Fruit fly (Drosophila melanogaster) S2 (cell line): ENCODE data around the gene Qsox4.
A peak's percentile ranks its signal among the peaks of the same experiment; 100 is the strongest.

Source experiments
- CG8478 ChIP-seq: fragments of >200 bp; optimal IDR thresholded peaks from 2 replicates; lab custom pipeline; 2018
- CTCF ChIP-seq, 2 experiments: fragments of >200 bp; optimal IDR thresholded peaks; 2 replicates each; lab custom pipeline; 2018

Gene Qsox4

DNA sequence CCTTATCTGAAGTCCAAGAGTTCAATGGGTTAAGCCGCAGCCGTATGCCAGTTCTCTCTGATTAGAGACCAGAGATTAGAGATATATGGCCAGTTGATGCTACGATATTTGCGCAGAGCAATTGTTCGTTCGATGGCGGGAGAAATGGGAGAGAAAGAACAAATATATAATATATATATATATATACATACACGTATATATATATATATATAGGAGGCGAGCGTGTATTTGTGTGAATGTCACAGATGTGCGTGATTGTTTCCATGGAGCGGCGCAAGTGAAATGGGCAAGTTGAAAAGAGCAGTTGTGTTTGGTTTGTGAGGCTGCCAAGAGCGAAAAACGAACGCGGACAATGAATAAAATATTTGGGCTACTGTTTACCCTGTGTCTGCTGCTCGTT is 25.5 kb upstream of the Qsox4 start, which contains the start of gene GILT3:
Gene GILT3 (plus strand): TSS at position 301 of the 400 bp plus-strand sequence.
- TF ChIP-seq CG8478 (lab: Kevin White, UChicago) (no peak), CTCF (optimal IDR thresholded peaks at IDR 0.05; lab: Kevin White, UChicago) (no peak)

- TF ChIP-seq CTCF (optimal IDR thresholded peaks at IDR 0.05; lab: Kevin White, UChicago) (no peak), CG8478 (lab: Kevin White, UChicago) (no peak)
These were observed 24.0 kb upstream of the Qsox4 start, which contains the start of gene GILT2 for dm6 chr3R:23678349-23679193. Gene GILT2, plus strand, starts transcription at chr3R:23678895.

dm6 chr3R:23679911-23680336 is 22.6 kb upstream of the Qsox4 start, which contains the start of gene eIF3d1:
Gene eIF3d1, plus strand, starts transcription at chr3R:23680039.
- TF ChIP-seq CTCF (optimal IDR thresholded peaks at IDR 0.05; lab: Kevin White, UChicago) (peak; percentile 95 to 96), CG8478 (lab: Kevin White, UChicago) (no peak)

DNA sequence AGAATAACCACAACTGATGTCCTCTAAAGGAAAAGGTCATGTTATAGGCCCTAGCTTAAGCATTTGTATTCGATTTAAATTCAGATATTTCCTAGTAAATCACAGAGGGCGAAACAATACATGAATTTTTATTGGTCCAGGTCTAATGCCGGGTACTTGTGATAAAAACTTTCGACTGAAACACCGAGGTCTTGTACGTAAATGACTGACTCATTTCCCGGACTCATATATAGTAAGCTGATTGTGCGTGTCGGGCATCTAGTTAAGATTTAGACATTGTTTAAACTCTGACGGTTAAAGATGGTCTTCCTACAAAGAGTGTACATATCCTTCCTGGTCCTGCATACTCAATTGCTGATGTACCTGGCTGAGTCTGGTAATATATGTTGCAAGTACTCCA is 20.4 kb upstream of the Qsox4 start, which contains the start of gene CG16710:
Gene CG16710 (plus strand): TSS at position 301 of the 400 bp plus-strand sequence.
- TF ChIP-seq CG8478 (lab: Kevin White, UChicago) = no peak
- TF ChIP-seq CTCF (optimal IDR thresholded peaks at IDR 0.05; lab: Kevin White, UChicago) = no peak

dm6 chr3R:23683757-23684156 is 18.8 kb upstream of the Qsox4 start, which contains the start of gene CG18754:
Gene CG18754, plus strand, starts transcription at chr3R:23684057.
- TF ChIP-seq CG8478 (lab: Kevin White, UChicago) (no peak), CTCF (optimal IDR thresholded peaks at IDR 0.05; lab: Kevin White, UChicago) (no peak)

dm6 chr3R:23685955-23686354 is 16.6 kb upstream of the Qsox4 start, which contains the start of gene SPE:
Gene SPE, plus strand, starts transcription at chr3R:23686255.
- TF ChIP-seq CG8478 (lab: Kevin White, UChicago) = no peak
- no peak for TF ChIP-seq CTCF (optimal IDR thresholded peaks at IDR 0.05; lab: Kevin White, UChicago)

DNA sequence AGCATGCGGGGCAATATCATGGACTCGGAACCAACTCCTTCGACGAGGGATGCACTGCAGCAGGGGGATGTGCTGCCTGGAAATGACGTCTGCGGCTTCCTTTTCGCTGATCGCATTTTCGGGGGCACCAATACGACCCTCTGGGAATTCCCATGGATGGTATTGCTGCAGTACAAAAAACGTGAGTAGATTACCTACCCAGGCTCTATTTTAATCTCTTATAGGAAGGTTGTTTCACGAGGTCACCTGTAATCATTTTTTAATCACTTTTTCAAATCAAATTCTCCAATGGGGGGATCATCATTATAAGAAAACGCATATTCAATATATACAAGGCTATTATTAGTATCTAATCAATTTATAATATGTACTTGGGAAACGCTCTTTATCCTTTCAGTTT is 15.6 kb upstream of the Qsox4 start:
- TF ChIP-seq CG8478 (lab: Kevin White, UChicago) (no peak), CTCF (optimal IDR thresholded peaks at IDR 0.05; lab: Kevin White, UChicago) (no peak)

DNA sequence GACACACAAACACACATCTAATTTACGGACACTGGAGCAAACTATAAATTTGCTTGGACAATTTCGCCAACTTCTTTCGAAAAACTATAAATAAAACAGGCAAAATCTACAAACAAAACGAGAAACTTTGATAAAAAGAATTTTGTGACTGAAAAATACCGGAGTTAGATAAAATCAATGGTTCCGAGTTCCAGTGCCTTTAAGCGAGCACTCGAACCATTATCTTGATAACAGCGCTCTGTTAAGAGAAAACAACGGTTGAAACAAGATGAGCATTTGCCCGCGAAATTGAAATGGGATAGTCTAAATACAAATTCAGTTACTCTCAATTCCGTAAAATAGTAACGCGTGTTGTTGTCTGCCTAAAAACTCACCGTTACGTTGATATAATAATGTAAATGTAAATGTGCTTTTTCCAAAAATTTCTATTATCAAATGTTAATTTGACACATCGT is 8.0 kb upstream of the Qsox4 start, which contains the start of gene CG10254:
Gene CG10254 (minus strand): TSS at position 405 of the 455 bp plus-strand sequence.
- TF ChIP-seq CTCF (optimal IDR thresholded peaks at IDR 0.05; lab: Kevin White, UChicago) (peak; percentile 22 to 62), CG8478 (lab: Kevin White, UChicago) (no peak)

DNA sequence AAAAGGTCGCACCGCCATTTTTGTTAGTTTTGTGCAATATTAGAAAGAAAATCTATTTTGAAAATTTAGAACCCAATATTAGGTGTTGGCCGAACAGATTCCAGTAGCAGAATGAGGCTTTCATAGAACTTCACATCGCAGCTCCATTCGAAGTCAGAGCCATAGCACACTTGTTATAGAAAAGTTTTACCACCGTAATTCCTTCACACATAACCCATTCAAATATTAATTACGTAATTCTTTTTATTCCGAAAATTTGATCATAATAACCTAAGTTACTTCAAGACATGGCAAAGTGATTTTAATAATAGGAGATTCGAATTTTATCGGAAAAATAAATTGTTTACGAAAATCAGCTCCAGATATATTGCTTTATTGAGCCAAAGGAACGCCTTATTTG is 6.4 kb upstream of the Qsox4 start, which contains the start of gene CG10252:
Gene CG10252 (minus strand): TSS at position 101 of the 400 bp plus-strand sequence.
- TF ChIP-seq CTCF (optimal IDR thresholded peaks at IDR 0.05; lab: Kevin White, UChicago) = no peak
- no peak for TF ChIP-seq CG8478 (lab: Kevin White, UChicago)

- TF ChIP-seq CG8478 (lab: Kevin White, UChicago) = no peak
- TF ChIP-seq CTCF (optimal IDR thresholded peaks at IDR 0.05; lab: Kevin White, UChicago) = no peak
These were observed 3.7 kb upstream of the Qsox4 start, which contains the start of gene prt for dm6 chr3R:23698835-23699234. Gene prt, minus strand, starts transcription at chr3R:23699027.

DNA sequence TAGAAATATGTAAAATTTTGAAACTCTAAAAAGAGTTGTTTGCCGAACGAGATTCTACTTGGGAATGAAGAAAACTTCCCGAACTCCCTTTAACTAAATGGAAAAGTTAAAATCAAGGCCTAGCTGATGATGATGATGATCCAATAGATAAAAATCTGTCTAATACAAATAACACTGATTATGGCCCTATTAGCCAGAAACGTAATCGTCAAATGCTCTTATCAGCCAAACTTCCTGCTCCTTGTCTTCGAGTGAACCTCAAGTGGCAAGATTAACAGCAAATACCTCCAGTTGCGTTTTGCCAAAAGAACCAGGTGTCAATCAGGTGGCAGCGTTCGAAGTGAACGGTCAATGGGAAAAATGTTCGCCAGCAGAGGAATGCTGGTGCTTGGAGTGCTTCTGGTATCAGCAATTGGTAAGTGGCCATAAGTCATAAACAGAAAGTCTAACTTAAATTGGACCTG is 2.2 kb upstream of the Qsox4 start, which contains the start of the genes CG31468 and Gba1a:
Gene CG31468 (minus strand): TSS at position 51 of the 464 bp plus-strand sequence.
Gene Gba1a (plus strand): TSS at position 318 of the 464 bp plus-strand sequence.
- TF ChIP-seq CTCF (optimal IDR thresholded peaks at IDR 0.05; lab: Kevin White, UChicago) (no peak), CG8478 (lab: Kevin White, UChicago) (no peak)

DNA sequence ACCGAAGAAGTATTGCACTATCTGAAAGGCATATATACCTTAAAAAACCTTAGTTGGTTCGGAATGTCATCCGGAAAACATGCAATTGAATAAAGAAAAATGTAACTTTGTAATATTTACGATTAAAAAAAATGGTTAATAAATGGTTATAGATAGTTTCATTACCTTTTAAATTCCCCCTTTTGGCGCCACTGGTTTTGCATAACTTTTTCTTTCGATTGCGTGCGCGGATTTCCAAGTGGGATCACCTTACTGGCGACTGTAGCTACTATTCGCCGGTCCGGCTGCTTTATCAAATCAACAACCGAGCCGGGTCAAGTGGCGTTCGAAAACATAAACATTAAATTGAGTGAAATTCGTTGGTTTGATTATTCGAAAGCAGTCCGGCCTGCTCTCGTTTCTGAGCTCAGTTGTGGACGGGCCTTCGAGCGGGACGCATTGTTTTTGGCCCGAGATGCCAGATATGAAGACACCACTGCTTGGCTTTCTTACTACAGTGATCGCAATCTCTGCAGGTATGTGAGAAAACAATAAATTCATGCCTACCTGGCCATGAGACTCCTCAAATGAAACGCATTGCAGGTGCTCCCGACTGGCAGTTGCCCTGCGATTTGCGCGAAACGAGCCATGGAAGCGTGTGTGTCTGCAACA is 1.9 kb downstream of the Qsox4 start, which contains the start of gene Gba1b:
Gene Gba1b (plus strand): TSS at position 422 of the 651 bp plus-strand sequence.
- no peak for TF ChIP-seq CG8478 (lab: Kevin White, UChicago)
- TF ChIP-seq CTCF (optimal IDR thresholded peaks at IDR 0.05; lab: Kevin White, UChicago) = no peak

dm6 chr3R:23709508-23710208 is 7.1 kb downstream of the Qsox4 start, which contains the start of gene CG10301:
Gene CG10301, plus strand, starts transcription at chr3R:23710158.
- TF ChIP-seq CTCF (optimal IDR thresholded peaks at IDR 0.05; lab: Kevin White, UChicago) = no peak
- TF ChIP-seq CG8478 (lab: Kevin White, UChicago) = no peak
